Fruit fly (Drosophila melanogaster) whole organism, prepupa: ENCODE data around the gene CG3149.

Source experiments
- Blimp-1 ChIP-seq: fragments of 200-800 bp; sonication (Bioruptor generic); optimal IDR thresholded peaks from 3 replicates; lab custom pipeline; 2017; ENCODE audit warnings: missing biosample characterization, missing genetic modification characterization, mild to moderate bottlenecking, moderate library complexity, missing genetic modification reagents
- CG10669 ChIP-seq: fragments of 200-800 bp; sonication (Bioruptor generic); optimal IDR thresholded peaks from 3 replicates; lab custom pipeline; 2018; ENCODE audit warnings: missing biosample characterization, mild to moderate bottlenecking, missing genetic modification characterization, moderate library complexity
- CG11294 ChIP-seq: fragments of 200-800 bp; sonication (Bioruptor generic); IDR thresholded peaks from 2 replicates; pipeline ENCODE4 v1.3.6; 2022; ENCODE audit warnings: missing biosample characterization, missing genetic modification characterization
- CG11762 ChIP-seq: fragments of 200-800 bp; sonication (Bioruptor generic); optimal IDR thresholded peaks from 3 replicates; lab custom pipeline; 2016; ENCODE audit warnings: missing biosample characterization, missing genetic modification characterization; ENCODE audit not compliant: insufficient read depth
- CG11902 ChIP-seq: fragments of 200-800 bp; sonication (Bioruptor generic); optimal IDR thresholded peaks from 3 replicates; lab custom pipeline; 2016; ENCODE audit warnings: missing biosample characterization, missing genetic modification characterization
- CG15336 ChIP-seq: fragments of 200-800 bp; sonication (Bioruptor generic); IDR thresholded peaks from 2 replicates; pipeline ENCODE4 v1.3.6; 2022; ENCODE audit warnings: missing biosample characterization, missing genetic modification characterization
- CG1621 ChIP-seq: fragments of 200-800 bp; sonication (Bioruptor generic); optimal IDR thresholded peaks from 3 replicates; lab custom pipeline; 2018; ENCODE audit warnings: missing biosample characterization, mild to moderate bottlenecking, missing genetic modification characterization
- CG3032 ChIP-seq: fragments of 200-800 bp; optimal IDR thresholded peaks from 2 replicates; lab custom pipeline; 2019; ENCODE audit warnings: missing biosample characterization, mild to moderate bottlenecking, missing genetic modification characterization, moderate library complexity
- CG31627 ChIP-seq: fragments of 200-800 bp; sonication (Bioruptor generic); optimal IDR thresholded peaks from 3 replicates; lab custom pipeline; 2016; ENCODE audit warnings: missing biosample characterization, missing genetic modification characterization
- CG32006 ChIP-seq: fragments of 200-800 bp; sonication (Bioruptor generic); optimal IDR thresholded peaks from 3 replicates; lab custom pipeline; 2017; ENCODE audit warnings: missing biosample characterization, mild to moderate bottlenecking, missing genetic modification characterization
- CG34406 ChIP-seq: fragments of 200-800 bp; sonication (Bioruptor generic); optimal IDR thresholded peaks from 3 replicates; lab custom pipeline; 2016; ENCODE audit warnings: missing biosample characterization, missing genetic modification characterization
- CG4318 ChIP-seq: fragments of 200-800 bp; sonication (Bioruptor generic); optimal IDR thresholded peaks from 3 replicates; lab custom pipeline; 2017; ENCODE audit warnings: missing biosample characterization, mild to moderate bottlenecking, missing genetic modification characterization
- CG6163 ChIP-seq: fragments of 200-800 bp; sonication (Bioruptor generic); IDR thresholded peaks from 3 replicates; pipeline ENCODE4 v1.3.6; 2022; ENCODE audit warnings: missing biosample characterization, missing genetic modification characterization
- CG6276 ChIP-seq: fragments of 200-800 bp; sonication (Bioruptor generic); optimal IDR thresholded peaks from 2 replicates; lab custom pipeline; 2017; ENCODE audit warnings: missing biosample characterization, mild to moderate bottlenecking, missing genetic modification characterization
- CG6792 ChIP-seq: fragments of 200-800 bp; sonication (Bioruptor generic); optimal IDR thresholded peaks from 3 replicates; lab custom pipeline; 2016; ENCODE audit warnings: missing biosample characterization, missing genetic modification characterization
- CG6854 ChIP-seq: fragments of 200-800 bp; sonication (Bioruptor generic); optimal IDR thresholded peaks from 2 replicates; lab custom pipeline; 2017; ENCODE audit warnings: missing biosample characterization, mild to moderate bottlenecking, missing genetic modification characterization
- CG7368 ChIP-seq: fragments of 200-800 bp; sonication (Bioruptor generic); optimal IDR thresholded peaks from 3 replicates; lab custom pipeline; 2016; ENCODE audit warnings: missing biosample characterization, missing genetic modification characterization
- CG8119 ChIP-seq: fragments of 200-800 bp; sonication (Bioruptor generic); IDR thresholded peaks from 3 replicates; pipeline ENCODE4 v1.3.6; 2022; ENCODE audit warnings: missing biosample characterization, missing genetic modification characterization
- CG8319 ChIP-seq: fragments of 200-800 bp; sonication (Bioruptor generic); optimal IDR thresholded peaks from 3 replicates; lab custom pipeline; 2016; ENCODE audit warnings: missing biosample characterization, missing genetic modification characterization
- CG9139 ChIP-seq: fragments of 200-800 bp; sonication (Bioruptor generic); optimal IDR thresholded peaks from 3 replicates; lab custom pipeline; 2017; ENCODE audit warnings: missing biosample characterization, mild to moderate bottlenecking, missing genetic modification characterization
- Eip78C ChIP-seq: fragments of 200-800 bp; sonication (Bioruptor generic); peaks from one replicate; lab custom pipeline; 2016; ENCODE audit warnings: missing biosample characterization, missing genetic modification characterization
- Eip93F ChIP-seq: fragments of 200-800 bp; sonication (Bioruptor generic); optimal IDR thresholded peaks from 2 replicates; lab custom pipeline; 2016; ENCODE audit warnings: missing biosample characterization, mild to moderate bottlenecking, missing genetic modification characterization
- Ets21C ChIP-seq: fragments of 200-800 bp; sonication (Bioruptor generic); optimal IDR thresholded peaks from 3 replicates; lab custom pipeline; 2016; ENCODE audit warnings: missing biosample characterization, missing genetic modification characterization
- Ets96B ChIP-seq: fragments of 200-800 bp; optimal IDR thresholded peaks from 2 replicates; lab custom pipeline; 2019; ENCODE audit warnings: missing biosample characterization, mild to moderate bottlenecking, missing genetic modification characterization, moderate library complexity
- Hr39 ChIP-seq: fragments of 200-800 bp; sonication (Bioruptor generic); optimal IDR thresholded peaks from 2 replicates; lab custom pipeline; 2016; ENCODE audit warnings: missing biosample characterization, missing genetic modification characterization
- Hr4 ChIP-seq: fragments of 200-800 bp; sonication (Bioruptor generic); optimal IDR thresholded peaks from 3 replicates; lab custom pipeline; 2016; ENCODE audit warnings: missing biosample characterization, missing genetic modification characterization
- Lpt ChIP-seq: fragments of 200-800 bp; sonication (Bioruptor generic); optimal IDR thresholded peaks from 3 replicates; lab custom pipeline; 2016; ENCODE audit warnings: missing biosample characterization, missing genetic modification characterization
- Met ChIP-seq: fragments of 200-800 bp; sonication (Bioruptor generic); optimal IDR thresholded peaks from 3 replicates; lab custom pipeline; 2016; ENCODE audit warnings: missing biosample characterization, missing genetic modification characterization
- OdsH ChIP-seq: fragments of 200-800 bp; sonication (Bioruptor generic); optimal IDR thresholded peaks from 3 replicates; lab custom pipeline; 2016; ENCODE audit warnings: missing biosample characterization, missing genetic modification characterization
- Sox102F ChIP-seq: fragments of 200-800 bp; sonication (Bioruptor generic); optimal IDR thresholded peaks from 2 replicates; lab custom pipeline; 2016; ENCODE audit warnings: missing biosample characterization, mild to moderate bottlenecking, missing genetic modification characterization
- achi ChIP-seq: fragments of 200-800 bp; sonication (Bioruptor generic); optimal IDR thresholded peaks from 3 replicates; lab custom pipeline; 2016; ENCODE audit warnings: missing biosample characterization, missing genetic modification characterization
- acj6 ChIP-seq: fragments of 200-800 bp; sonication (Bioruptor generic); optimal IDR thresholded peaks from 3 replicates; lab custom pipeline; 2016; ENCODE audit warnings: missing biosample characterization, missing genetic modification characterization
- cyc ChIP-seq: fragments of 200-800 bp; sonication (Bioruptor generic); optimal IDR thresholded peaks from 3 replicates; lab custom pipeline; 2016; ENCODE audit warnings: missing biosample characterization, missing genetic modification characterization
- dac ChIP-seq: fragments of 200-800 bp; sonication (Bioruptor generic); optimal IDR thresholded peaks from 2 replicates; lab custom pipeline; 2017; ENCODE audit warnings: missing biosample characterization, mild to moderate bottlenecking, missing genetic modification characterization
- dsx ChIP-seq: fragments of 200-800 bp; optimal IDR thresholded peaks from 3 replicates; lab custom pipeline; 2019; ENCODE audit warnings: missing biosample characterization, mild to moderate bottlenecking, missing genetic modification characterization, moderate library complexity; ENCODE audit not compliant: poor library complexity, severe bottlenecking
- eg ChIP-seq: fragments of 200-800 bp; sonication (Bioruptor generic); IDR thresholded peaks from 3 replicates; pipeline ENCODE4 v1.3.6; 2022; ENCODE audit warnings: missing biosample characterization, missing genetic modification characterization
- fd59A ChIP-seq: fragments of 200-800 bp; sonication (Bioruptor generic); optimal IDR thresholded peaks from 2 replicates; lab custom pipeline; 2017; ENCODE audit warnings: missing biosample characterization, mild to moderate bottlenecking, missing genetic modification characterization, missing genetic modification reagents
- fkh ChIP-seq: fragments of 200-800 bp; sonication (Bioruptor generic); optimal IDR thresholded peaks from 3 replicates; lab custom pipeline; 2017; ENCODE audit warnings: missing biosample characterization, mild to moderate bottlenecking, missing genetic modification characterization, moderate library complexity
- net ChIP-seq: fragments of 200-800 bp; sonication (Bioruptor generic); optimal IDR thresholded peaks from 3 replicates; lab custom pipeline; 2016; ENCODE audit warnings: missing biosample characterization, missing genetic modification characterization
- pdm3 ChIP-seq: fragments of 200-800 bp; sonication (Bioruptor generic); optimal IDR thresholded peaks from 3 replicates; lab custom pipeline; 2016; ENCODE audit warnings: missing biosample characterization, missing genetic modification characterization
- salr ChIP-seq, 2 experiments: fragments of 200-800 bp; sonication (Bioruptor generic); optimal IDR thresholded peaks; 3 replicates each; lab custom pipeline; 2016 to 2018; ENCODE audit warnings: missing biosample characterization in 2 of 2, missing genetic modification characterization in 2 of 2, mild to moderate bottlenecking in 1 of 2
- spab ChIP-seq: fragments of 200-800 bp; sonication (Bioruptor generic); optimal IDR thresholded peaks from 2 replicates; lab custom pipeline; 2017; ENCODE audit warnings: missing biosample characterization, mild to moderate bottlenecking, missing genetic modification characterization, missing genetic modification reagents
- ss ChIP-seq, 2 experiments: fragments of 200-800 bp; sonication (Bioruptor generic); optimal IDR thresholded peaks; 2 replicates in 1 of 2; 3 replicates in 1 of 2; lab custom pipeline; 2017 to 2018; ENCODE audit warnings: mild to moderate bottlenecking in 2 of 2, missing biosample characterization in 2 of 2, missing genetic modification characterization in 2 of 2, moderate library complexity in 1 of 2
- svp ChIP-seq: fragments of 200-800 bp; sonication (Bioruptor generic); peaks from one replicate; lab custom pipeline; 2016; ENCODE audit warnings: missing biosample characterization, missing genetic modification characterization
- topi ChIP-seq: fragments of 200-800 bp; sonication (Bioruptor generic); optimal IDR thresholded peaks from 3 replicates; lab custom pipeline; 2016; ENCODE audit warnings: missing biosample characterization, missing genetic modification characterization

CG3149 gene

dm6 chrX:5699824-5700498 is 5.0 kb upstream of the CG3149 start (continued):
- TF ChIP-seq CG3032 (peak; percentile 51), Ets21C (GFP tag; lab: Kevin White, UChicago) (peak; percentile 44), OdsH (peak; percentile 70), Blimp-1 (GFP tag; lab: Kevin White, UChicago) (no peak), Sox102F (GFP tag; lab: Kevin White, UChicago) (peak; percentile 61), CG15336 (GFP tag; lab: Robert Waterston, UW) (peak; percentile 76), CG8119 (GFP tag; lab: Robert Waterston, UW) (peak; percentile 73), fd59A (peak; percentile 14), Met (GFP tag; lab: Kevin White, UChicago) (peak; percentile 73), eg (peak; percentile 49; the same call in 1 of the 3 replicates), achi (GFP tag; lab: Kevin White, UChicago) (peak; percentile 62), salr (GFP tag; optimal IDR thresholded peaks at IDR 0.05; lab: Kevin White, UChicago) (peak; percentile 32 to 43), pdm3 (peak; percentile 81), CG34406 (peak; percentile 52), svp (GFP tag; lab: Kevin White, UChicago) (peak; percentile 83), CG6792 (GFP tag; lab: Kevin White, UChicago) (peak; percentile 70), cyc (GFP tag; lab: Kevin White, UChicago) (peak; percentile 62), CG6276 (GFP tag; lab: Kevin White, UChicago) (peak; percentile 57), CG11762 (GFP tag; lab: Kevin White, UChicago) (peak; percentile 41), Eip93F (GFP tag; lab: Kevin White, UChicago) (no peak), Hr39 (GFP tag; lab: Kevin White, UChicago) (peak; percentile 67), CG9139 (no peak)

DNA sequence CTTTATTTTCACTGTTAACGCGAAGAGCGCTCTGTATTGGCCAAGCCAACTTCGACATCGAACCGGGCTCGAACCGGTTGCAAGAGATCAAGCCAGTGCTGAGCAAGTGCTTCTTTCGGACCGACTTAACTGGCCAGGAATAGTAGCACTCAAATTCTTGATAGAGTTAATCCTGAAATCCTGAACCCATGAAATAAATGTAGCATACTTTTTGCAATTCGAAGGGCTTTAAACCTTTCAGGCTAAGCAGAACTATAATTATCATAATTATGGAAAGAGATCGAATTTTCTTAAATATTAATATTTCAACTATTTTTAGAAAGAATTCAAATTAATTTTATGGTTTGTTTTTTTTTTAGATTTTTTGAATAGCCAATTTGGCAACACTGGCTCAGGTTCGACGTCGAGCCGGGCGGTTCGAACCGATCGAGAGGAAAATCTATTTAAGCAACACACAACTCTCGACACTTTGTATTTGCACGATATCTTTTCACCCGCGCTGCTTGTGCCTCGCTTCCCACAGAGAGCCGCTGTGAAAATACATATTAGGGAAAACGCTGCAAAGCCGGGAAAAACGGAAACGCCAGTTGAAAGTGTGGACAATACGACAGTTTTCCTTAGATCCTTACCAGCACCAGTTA is 3.2 kb upstream of the CG3149 start, which contains the start of gene AdamTS-B:
TSS of gene AdamTS-B (plus strand) at position 471 of the 641 bp plus-strand sequence.
- peak; percentile 69 for TF ChIP-seq CG3032
- peak; percentile 80 for TF ChIP-seq CG8119 (GFP tag; lab: Robert Waterston, UW)
- TF ChIP-seq net (GFP tag; lab: Kevin White, UChicago), result peak; percentile 48
- TF ChIP-seq acj6, result peak; percentile 62
- TF ChIP-seq salr (GFP tag; optimal IDR thresholded peaks at IDR 0.05; lab: Kevin White, UChicago), result peak; percentile 17 to 51
- TF ChIP-seq CG6163, result peak; percentile 78
- TF ChIP-seq Hr4 (GFP tag; lab: Kevin White, UChicago), result peak; percentile 69
- TF ChIP-seq CG10669 (GFP tag; lab: Kevin White, UChicago), result peak; percentile 73
- peak; percentile 69; the same call in 2 of the 3 replicates for TF ChIP-seq eg
- peak; percentile 59 for TF ChIP-seq CG4318 (GFP tag; lab: Kevin White, UChicago)
- TF ChIP-seq ss (GFP tag; optimal IDR thresholded peaks at IDR 0.05; lab: Kevin White, UChicago), result no peak
- TF ChIP-seq spab (GFP tag; lab: Kevin White, UChicago), result peak; percentile 68
- TF ChIP-seq CG8319 (GFP tag; lab: Kevin White, UChicago), result peak; percentile 16
- TF ChIP-seq Sox102F (GFP tag; lab: Kevin White, UChicago), result peak; percentile 62
- TF ChIP-seq Lpt, result peak; percentile 57
- TF ChIP-seq CG6854 (GFP tag; lab: Kevin White, UChicago), result peak; percentile 48
- TF ChIP-seq CG11902 (GFP tag; lab: Kevin White, UChicago), result peak; percentile 29
- peak; percentile 60; the same call in 1 of the 2 replicates for TF ChIP-seq CG11294 (GFP tag; lab: Robert Waterston, UW)
- TF ChIP-seq CG7368, result peak; percentile 57
- TF ChIP-seq CG11762 (GFP tag; lab: Kevin White, UChicago), result peak; percentile 45
- peak; percentile 55 for TF ChIP-seq CG31627
- TF ChIP-seq CG1621, result peak; percentile 52
- peak; percentile 49 for TF ChIP-seq Ets96B (tag; lab: Kevin White, UChicago)
- TF ChIP-seq cyc (GFP tag; lab: Kevin White, UChicago), result peak; percentile 52
- no peak for TF ChIP-seq svp (GFP tag; lab: Kevin White, UChicago)
- TF ChIP-seq Blimp-1 (GFP tag; lab: Kevin White, UChicago), result peak; percentile 28
- peak; percentile 35 for TF ChIP-seq Hr39 (GFP tag; lab: Kevin White, UChicago)
- TF ChIP-seq Eip78C (GFP tag; lab: Kevin White, UChicago), result peak; percentile 22
- TF ChIP-seq dac, result peak; percentile 46
- TF ChIP-seq CG32006, result peak; percentile 79
- no peak for TF ChIP-seq fkh (GFP tag; lab: Kevin White, UChicago)
- peak; percentile 57 for TF ChIP-seq dsx
- TF ChIP-seq topi (GFP tag; lab: Kevin White, UChicago), result peak; percentile 66
- peak; percentile 70 for TF ChIP-seq fd59A
- peak; percentile 80 for TF ChIP-seq CG6276 (GFP tag; lab: Kevin White, UChicago)
- peak; percentile 56 for TF ChIP-seq CG9139
